Worm (Caenorhabditis elegans): ENCODE results near the gene T25B6.5.

Gene T25B6.5

ce11 chrX:9035142-9035541, 13.6 kb upstream of the T25B6.5 start:
- TF ChIP-seq ztf-29 (GFP tag; IDR thresholded peaks at IDR 0.05) (no peak), ref-1 (GFP tag; conservative IDR thresholded peaks at IDR 0.05) (no peak), flt-1 (GFP tag; IDR thresholded peaks at IDR 0.05) (no peak), med-1 (GFP tag; optimal IDR thresholded peaks at IDR 0.05; ENCODE audit: insufficient read depth) (no peak), klf-2 (GFP tag; conservative IDR thresholded peaks at IDR 0.05) (no peak), tab-1 (GFP tag; IDR thresholded peaks at IDR 0.05) (no peak), T22C8.4 (GFP tag; IDR thresholded peaks at IDR 0.05) (no peak), cog-1 (tag; optimal IDR thresholded peaks at IDR 0.05) (no peak), ztf-23 (GFP tag; IDR thresholded peaks at IDR 0.05) (no peak)

ce11 chrX:9034310-9034709, 12.8 kb upstream of the T25B6.5 start, which contains the start of gene nep-22:
Gene nep-22, plus strand, starts transcription at chrX:9034554.
- TF ChIP-seq ztf-29 (GFP tag; IDR thresholded peaks at IDR 0.05) = no peak
- no peak for TF ChIP-seq med-1 (GFP tag; optimal IDR thresholded peaks at IDR 0.05; ENCODE audit: insufficient read depth)

ce11 chrX:9028909-9029520, 7.5 kb upstream of the T25B6.5 start, which contains the start of gene snf-12:
Gene snf-12, plus strand, starts transcription at chrX:9029470.
- no peak for TF ChIP-seq ref-1 (GFP tag; conservative IDR thresholded peaks at IDR 0.05)
- no peak for TF ChIP-seq med-1 (GFP tag; optimal IDR thresholded peaks at IDR 0.05; ENCODE audit: insufficient read depth)
- TF ChIP-seq ztf-23 (GFP tag; IDR thresholded peaks at IDR 0.05) = no peak
- TF ChIP-seq tab-1 (GFP tag; IDR thresholded peaks at IDR 0.05) = no peak
- TF ChIP-seq cog-1 (tag; optimal IDR thresholded peaks at IDR 0.05) = no peak
- TF ChIP-seq T22C8.4 (GFP tag; IDR thresholded peaks at IDR 0.05) = no peak
- TF ChIP-seq ztf-29 (GFP tag; IDR thresholded peaks at IDR 0.05) = no peak
- TF ChIP-seq flt-1 (GFP tag; IDR thresholded peaks at IDR 0.05) = no peak
- no peak for TF ChIP-seq klf-2 (GFP tag; conservative IDR thresholded peaks at IDR 0.05)

- TF ChIP-seq cog-1 (tag; optimal IDR thresholded peaks at IDR 0.05) (no peak), ztf-23 (GFP tag; IDR thresholded peaks at IDR 0.05) (no peak), tab-1 (GFP tag; IDR thresholded peaks at IDR 0.05) (no peak), med-1 (GFP tag; optimal IDR thresholded peaks at IDR 0.05; ENCODE audit: insufficient read depth) (no peak), flt-1 (GFP tag; IDR thresholded peaks at IDR 0.05) (no peak), T22C8.4 (GFP tag; IDR thresholded peaks at IDR 0.05) (no peak)
These were observed 5.8 kb upstream of the T25B6.5 start, which contains the start of gene T25B6.3 for ce11 chrX:9027304-9027703. Gene T25B6.3, plus strand, starts transcription at chrX:9027604.

- TF ChIP-seq ztf-29 (GFP tag; IDR thresholded peaks at IDR 0.05) = no peak
- TF ChIP-seq T22C8.4 (GFP tag; IDR thresholded peaks at IDR 0.05) = no peak
- no peak for TF ChIP-seq ztf-23 (GFP tag; IDR thresholded peaks at IDR 0.05)
- TF ChIP-seq flt-1 (GFP tag; IDR thresholded peaks at IDR 0.05) = no peak
- no peak for TF ChIP-seq klf-2 (GFP tag; conservative IDR thresholded peaks at IDR 0.05)
- no peak for TF ChIP-seq med-1 (GFP tag; optimal IDR thresholded peaks at IDR 0.05; ENCODE audit: insufficient read depth)
- no peak for TF ChIP-seq ref-1 (GFP tag; conservative IDR thresholded peaks at IDR 0.05)
- TF ChIP-seq cog-1 (tag; optimal IDR thresholded peaks at IDR 0.05) = no peak
- no peak for TF ChIP-seq tab-1 (GFP tag; IDR thresholded peaks at IDR 0.05)
These were observed 3.9 kb upstream of the T25B6.5 start for ce11 chrX:9025484-9025883.

- no peak for TF ChIP-seq ztf-29 (GFP tag; IDR thresholded peaks at IDR 0.05)
- TF ChIP-seq tab-1 (GFP tag; IDR thresholded peaks at IDR 0.05) = no peak
- TF ChIP-seq T22C8.4 (GFP tag; IDR thresholded peaks at IDR 0.05) = peak; percentile 34; the same call in 1 of the 2 replicates
- no peak for TF ChIP-seq klf-2 (GFP tag; conservative IDR thresholded peaks at IDR 0.05)
- TF ChIP-seq ztf-23 (GFP tag; IDR thresholded peaks at IDR 0.05) = no peak
- TF ChIP-seq cog-1 (tag; optimal IDR thresholded peaks at IDR 0.05) = no peak
- TF ChIP-seq flt-1 (GFP tag; IDR thresholded peaks at IDR 0.05) = no peak; the same call in 1 of the 2 replicates
- peak; percentile 71; the same call in 1 of the 2 replicates for TF ChIP-seq ref-1 (GFP tag; conservative IDR thresholded peaks at IDR 0.05)
- TF ChIP-seq med-1 (GFP tag; optimal IDR thresholded peaks at IDR 0.05; ENCODE audit: insufficient read depth) = no peak
These were observed 2.7 kb upstream of the T25B6.5 start for ce11 chrX:9024270-9024669.

- no peak for TF ChIP-seq med-1 (GFP tag; optimal IDR thresholded peaks at IDR 0.05; ENCODE audit: insufficient read depth)
These were observed 2.3 kb upstream of the T25B6.5 start for ce11 chrX:9023816-9024215.

ce11 chrX:9022779-9023178, 1.2 kb upstream of the T25B6.5 start, which contains the start of gene T25B6.6:
Gene T25B6.6, minus strand, starts transcription at chrX:9022879.
- TF ChIP-seq T22C8.4 (GFP tag; IDR thresholded peaks at IDR 0.05) (no peak), flt-1 (GFP tag; IDR thresholded peaks at IDR 0.05) (no peak), tab-1 (GFP tag; IDR thresholded peaks at IDR 0.05) (no peak), med-1 (GFP tag; optimal IDR thresholded peaks at IDR 0.05; ENCODE audit: insufficient read depth) (no peak), ztf-23 (GFP tag; IDR thresholded peaks at IDR 0.05) (no peak), cog-1 (tag; optimal IDR thresholded peaks at IDR 0.05) (no peak), klf-2 (GFP tag; conservative IDR thresholded peaks at IDR 0.05) (no peak), ztf-29 (GFP tag; IDR thresholded peaks at IDR 0.05) (no peak), ref-1 (GFP tag; conservative IDR thresholded peaks at IDR 0.05) (no peak)

- no peak for TF ChIP-seq med-1 (GFP tag; optimal IDR thresholded peaks at IDR 0.05; ENCODE audit: insufficient read depth)
- TF ChIP-seq flt-1 (GFP tag; IDR thresholded peaks at IDR 0.05) = no peak
- no peak for TF ChIP-seq tab-1 (GFP tag; IDR thresholded peaks at IDR 0.05)
- TF ChIP-seq cog-1 (tag; optimal IDR thresholded peaks at IDR 0.05) = no peak
- no peak for TF ChIP-seq klf-2 (GFP tag; conservative IDR thresholded peaks at IDR 0.05)
- TF ChIP-seq ztf-23 (GFP tag; IDR thresholded peaks at IDR 0.05) = no peak
- no peak for TF ChIP-seq ref-1 (GFP tag; conservative IDR thresholded peaks at IDR 0.05)
- no peak for TF ChIP-seq T22C8.4 (GFP tag; IDR thresholded peaks at IDR 0.05)
These were observed 6.1 kb downstream of the T25B6.5 start, which contains the start of gene T25B6.4 for ce11 chrX:9015420-9015819. Gene T25B6.4, plus strand, starts transcription at chrX:9015720.

- TF ChIP-seq med-1 (GFP tag; optimal IDR thresholded peaks at IDR 0.05; ENCODE audit: insufficient read depth) (no peak), tab-1 (GFP tag; IDR thresholded peaks at IDR 0.05) (no peak), klf-2 (GFP tag; conservative IDR thresholded peaks at IDR 0.05) (no peak), ref-1 (GFP tag; conservative IDR thresholded peaks at IDR 0.05) (no peak), flt-1 (GFP tag; IDR thresholded peaks at IDR 0.05) (no peak), ztf-23 (GFP tag; IDR thresholded peaks at IDR 0.05) (no peak)
These were observed 7.1 kb downstream of the T25B6.5 start for ce11 chrX:9014451-9014850.
